1 fruit fly cellular context compared by ENCODE assay signal in genomic region chr3L:5976121-5976906, dm6.
TF ChIP-seq lines count a peak whose summit lies in the region.

No protein-coding gene starts in this region.

TF ChIP-seq in whole organism, embryonic, 481 proteins besides CTCF, POLR2A, EP300 and RAD21 (continued from another document and continues in another):
- TF ChIP-seq tx (GFP tag; optimal IDR thresholded peaks at IDR 0.05; lab: Kevin White, UChicago) (peak; percentile 68), CG1647 (GFP tag; optimal IDR thresholded peaks at IDR 0.05; lab: Kevin White, UChicago) (peak; percentile 93), maf-S (GFP tag; optimal IDR thresholded peaks at IDR 0.05; lab: Kevin White, UChicago) (peak; percentile 86), CG10959 (GFP tag; IDR thresholded peaks at IDR 0.05; lab: Robert Waterston, UW) (peak; percentile 97), shn (GFP tag; optimal IDR thresholded peaks at IDR 0.05; lab: Kevin White, UChicago) (peak; percentile 88), cad (GFP tag; optimal IDR thresholded peaks at IDR 0.05; lab: Kevin White, UChicago) (no peak), CG10209 (GFP tag; optimal IDR thresholded peaks at IDR 0.05; lab: Kevin White, UChicago) (peak; percentile 96), CG14667 (GFP tag; IDR thresholded peaks at IDR 0.05; lab: Robert Waterston, UW) (peak; percentile 96), CG13296 (GFP tag; optimal IDR thresholded peaks at IDR 0.05; lab: Kevin White, UChicago) (peak; percentile 56), pnt (GFP tag; optimal IDR thresholded peaks at IDR 0.05; lab: Kevin White, UChicago) (peak; percentile 96), CG31441 (GFP tag; IDR thresholded peaks at IDR 0.05; lab: Robert Waterston, UW) (peak; percentile 95), zen (tag; optimal IDR thresholded peaks at IDR 0.05; lab: Kevin White, UChicago) (peak; percentile 93), Ravus (GFP tag; IDR thresholded peaks at IDR 0.05; lab: Robert Waterston, UW) (peak; percentile 86), Med (GFP tag; lab: Kevin White, UChicago) (peak; percentile 96), Doc3 (GFP tag; IDR thresholded peaks at IDR 0.05; lab: Robert Waterston, UW; ENCODE audit: partially characterized antibody) (no peak), CG2889 (GFP tag; IDR thresholded peaks at IDR 0.05; lab: Robert Waterston, UW) (peak; percentile 89), slbo (GFP tag; IDR thresholded peaks at IDR 0.05; lab: Robert Waterston, UW) (peak; percentile 88), CG32772 (GFP tag; IDR thresholded peaks at IDR 0.05; lab: Robert Waterston, UW) (peak; percentile 98), Fer2 (tag; optimal IDR thresholded peaks at IDR 0.05; lab: Kevin White, UChicago) (peak; percentile 38), CG10462 (GFP tag; optimal IDR thresholded peaks at IDR 0.05; lab: Kevin White, UChicago) (peak; percentile 87), ro (GFP tag; IDR thresholded peaks at IDR 0.05; lab: Robert Waterston, UW) (peak; percentile 94), CG14710 (tag; optimal IDR thresholded peaks at IDR 0.05; lab: Kevin White, UChicago) (peak; percentile 96), CG8089 (GFP tag; optimal IDR thresholded peaks at IDR 0.05; lab: Kevin White, UChicago) (peak; percentile 92), lmd (GFP tag; IDR thresholded peaks at IDR 0.05; lab: Robert Waterston, UW) (peak; percentile 98), CG10431 (GFP tag; optimal IDR thresholded peaks at IDR 0.05; lab: Kevin White, UChicago) (peak; percentile 76), CG31224 (GFP tag; IDR thresholded peaks at IDR 0.05; lab: Robert Waterston, UW) (peak; percentile 76; the same call in 1 of the 2 replicates), az2 (GFP tag; optimal IDR thresholded peaks at IDR 0.05; lab: Kevin White, UChicago) (peak; percentile 96), CG2712 (tag; optimal IDR thresholded peaks at IDR 0.05; lab: Kevin White, UChicago) (peak; percentile 99), Atf-2 (GFP tag; optimal IDR thresholded peaks at IDR 0.05; lab: Kevin White, UChicago) (peak; percentile 79), Neu2 (GFP tag; optimal IDR thresholded peaks at IDR 0.05; lab: Kevin White, UChicago; ENCODE audit: borderline replicate concordance) (no peak), Dad (GFP tag; optimal IDR thresholded peaks at IDR 0.05; lab: Kevin White, UChicago) (peak; percentile 90), CG12299 (tag; optimal IDR thresholded peaks at IDR 0.05; lab: Kevin White, UChicago) (peak; percentile 84), ems (GFP tag; optimal IDR thresholded peaks at IDR 0.05; lab: Kevin White, UChicago) (peak; percentile 94), Pdp1 (GFP tag; optimal IDR thresholded peaks at IDR 0.05; lab: Kevin White, UChicago) (peak; percentile 85 to 95), CG33213 (GFP tag; optimal IDR thresholded peaks at IDR 0.05; lab: Kevin White, UChicago) (peak; percentile 89), CG11504 (tag; optimal IDR thresholded peaks at IDR 0.05; lab: Kevin White, UChicago) (peak; percentile 96), HmgZ (tag; optimal IDR thresholded peaks at IDR 0.05; lab: Kevin White, UChicago) (peak; percentile 82), CG3838 (GFP tag; optimal IDR thresholded peaks at IDR 0.05; lab: Kevin White, UChicago) (peak; percentile 81), CG10274 (GFP tag; optimal IDR thresholded peaks at IDR 0.05; lab: Kevin White, UChicago) (peak; percentile 63), HLH3B (GFP tag; IDR thresholded peaks at IDR 0.05; lab: Robert Waterston, UW) (peak; percentile 98), Dip2 (GFP tag; IDR thresholded peaks at IDR 0.05; lab: Robert Waterston, UW) (0 out of 2 replicates have a peak, but pooled peaks have one; percentile 23), CG10565 (GFP tag; optimal IDR thresholded peaks at IDR 0.05; lab: Kevin White, UChicago) (peak; percentile 86), CG17359 (tag; optimal IDR thresholded peaks at IDR 0.05; lab: Kevin White, UChicago) (peak; percentile 97), Fer1 (GFP tag; optimal IDR thresholded peaks at IDR 0.05; lab: Kevin White, UChicago) (peak; percentile 78), Dref (GFP tag; IDR thresholded peaks at IDR 0.05; lab: Robert Waterston, UW) (no peak), CG8944 (GFP tag; optimal IDR thresholded peaks at IDR 0.05; lab: Kevin White, UChicago) (peak; percentile 90), CG30431 (GFP tag; optimal IDR thresholded peaks at IDR 0.05; lab: Kevin White, UChicago) (peak; percentile 94), vnd (GFP tag; IDR thresholded peaks at IDR 0.05; lab: Robert Waterston, UW; ENCODE audit: partially characterized antibody) (no peak), CG7745 (tag; optimal IDR thresholded peaks at IDR 0.05; lab: Kevin White, UChicago) (no peak), CG31388 (GFP tag; optimal IDR thresholded peaks at IDR 0.05; lab: Kevin White, UChicago) (peak; percentile 91), CG12104 (GFP tag; optimal IDR thresholded peaks at IDR 0.05; lab: Kevin White, UChicago) (peak; percentile 87), ase (GFP tag; IDR thresholded peaks at IDR 0.05; lab: Robert Waterston, UW) (peak; percentile 96), jigr1 (GFP tag; IDR thresholded peaks at IDR 0.05; lab: Robert Waterston, UW) (peak; percentile 98), CG11085 (GFP tag; IDR thresholded peaks at IDR 0.05; lab: Robert Waterston, UW) (peak; percentile 68), Dll (GFP tag; IDR thresholded peaks at IDR 0.05; lab: Robert Waterston, UW; ENCODE audit: partially characterized antibody) (peak; percentile 42; the same call in 2 of the 4 replicates), CkIIα-i1 (GFP tag; IDR thresholded peaks at IDR 0.05; lab: Robert Waterston, UW) (peak; percentile 86; the same call in 1 of the 2 replicates), sob (GFP tag; IDR thresholded peaks at IDR 0.05; lab: Robert Waterston, UW) (peak; percentile 95), Hr78 (GFP tag; optimal IDR thresholded peaks at IDR 0.05; lab: Kevin White, UChicago) (peak in 1 of 2 experiments; percentile 87), CG7987 (GFP tag; optimal IDR thresholded peaks at IDR 0.05; lab: Kevin White, UChicago) (peak; percentile 73), C15 (GFP tag; IDR thresholded peaks at IDR 0.05; lab: Robert Waterston, UW) (peak; percentile 53; the same call in 1 of the 3 replicates), Ada2b (GFP tag; IDR thresholded peaks at IDR 0.05; lab: Robert Waterston, UW) (peak; percentile 96), CG10267 (tag; optimal IDR thresholded peaks at IDR 0.05; lab: Kevin White, UChicago) (peak; percentile 92), tna (GFP tag; IDR thresholded peaks at IDR 0.05; lab: Robert Waterston, UW; ENCODE audit: partially characterized antibody) (no peak), nerfin-1 (tag; optimal IDR thresholded peaks at IDR 0.05; lab: Kevin White, UChicago) (peak; percentile 86), Mes4 (GFP tag; optimal IDR thresholded peaks at IDR 0.05; lab: Kevin White, UChicago) (peak; percentile 90), CG7271 (tag; optimal IDR thresholded peaks at IDR 0.05; lab: Kevin White, UChicago) (peak; percentile 80), sd (tag; optimal IDR thresholded peaks at IDR 0.05; lab: Kevin White, UChicago) (peak; percentile 77), CG13775 (GFP tag; optimal IDR thresholded peaks at IDR 0.05; lab: Kevin White, UChicago) (peak; percentile 87), CG17912 (GFP tag; optimal IDR thresholded peaks at IDR 0.05; lab: Kevin White, UChicago) (no peak), CG10147 (GFP tag; optimal IDR thresholded peaks at IDR 0.05; lab: Kevin White, UChicago) (peak; percentile 88), otp (GFP tag; IDR thresholded peaks at IDR 0.05; lab: Robert Waterston, UW) (peak; percentile 95), sima (GFP tag; optimal IDR thresholded peaks at IDR 0.05; lab: Kevin White, UChicago) (peak; percentile 77), inv (GFP tag; IDR thresholded peaks at IDR 0.05; lab: Robert Waterston, UW; ENCODE audit: partially characterized antibody) (no peak), chn (GFP tag; optimal IDR thresholded peaks at IDR 0.05; lab: Kevin White, UChicago) (peak; percentile 93), CG1602 (GFP tag; optimal IDR thresholded peaks at IDR 0.05; lab: Kevin White, UChicago) (peak; percentile 96), dan (GFP tag; IDR thresholded peaks at IDR 0.05; lab: Robert Waterston, UW) (peak; percentile 96), Oli (tag; optimal IDR thresholded peaks at IDR 0.05; lab: Kevin White, UChicago) (peak; percentile 96), BEAF-32 (GFP tag; optimal IDR thresholded peaks at IDR 0.05; lab: Kevin White, UChicago) (no peak), CG3847 (GFP tag; IDR thresholded peaks at IDR 0.05; lab: Robert Waterston, UW) (peak; percentile 78), hth (optimal IDR thresholded peaks at IDR 0.05; lab: Kevin White, UChicago) (no peak), Atf6 (GFP tag; IDR thresholded peaks at IDR 0.05; lab: Robert Waterston, UW) (peak; percentile 90), CG1529 (GFP tag; optimal IDR thresholded peaks at IDR 0.05; lab: Kevin White, UChicago) (peak; percentile 94), Xrp1 (GFP tag; IDR thresholded peaks at IDR 0.05; lab: Robert Waterston, UW) (peak; percentile 99), pfk (GFP tag; optimal IDR thresholded peaks at IDR 0.05; lab: Kevin White, UChicago) (peak; percentile 94), CG7357 (GFP tag; IDR thresholded peaks at IDR 0.05; lab: Robert Waterston, UW) (peak; percentile 92), ERR (GFP tag; optimal IDR thresholded peaks at IDR 0.05; lab: Kevin White, UChicago) (peak; percentile 71), ab (GFP tag; optimal IDR thresholded peaks at IDR 0.05; lab: Kevin White, UChicago) (peak; percentile 63), ind (GFP tag; optimal IDR thresholded peaks at IDR 0.05; lab: Kevin White, UChicago) (peak; percentile 92), CG14050 (GFP tag; IDR thresholded peaks at IDR 0.05; lab: Robert Waterston, UW) (peak; percentile 91), CG15011 (GFP tag; optimal IDR thresholded peaks at IDR 0.05; lab: Kevin White, UChicago) (peak; percentile 79), Usf (GFP tag; optimal IDR thresholded peaks at IDR 0.05; lab: Kevin White, UChicago) (peak; percentile 61), CG6791 (GFP tag; IDR thresholded peaks at IDR 0.05; lab: Robert Waterston, UW; ENCODE audit: partially characterized antibody) (peak; percentile 64; the same call in 2 of the 3 replicates), Poxn (GFP tag; IDR thresholded peaks at IDR 0.05; lab: Robert Waterston, UW) (no peak), peb (GFP tag; IDR thresholded peaks at IDR 0.05; lab: Robert Waterston, UW) (peak; percentile 97), Hr39 (optimal IDR thresholded peaks at IDR 0.05; lab: Kevin White, UChicago) (no peak), yki (optimal IDR thresholded peaks at IDR 0.05; lab: Kevin White, UChicago) (peak; percentile 79), crp (GFP tag; optimal IDR thresholded peaks at IDR 0.05; lab: Kevin White, UChicago) (peak in 1 of 2 experiments; percentile 53), bigmax (GFP tag; optimal IDR thresholded peaks at IDR 0.05; lab: Kevin White, UChicago) (no peak), Lhr (GFP tag; optimal IDR thresholded peaks at IDR 0.05; lab: Kevin White, UChicago) (peak; percentile 87), run (tag; optimal IDR thresholded peaks at IDR 0.05; lab: Kevin White, UChicago) (peak; percentile 89), phol (tag; optimal IDR thresholded peaks at IDR 0.05; lab: Kevin White, UChicago) (peak; percentile 97), tap (tag; optimal IDR thresholded peaks at IDR 0.05; lab: Kevin White, UChicago) (peak; percentile 90), CG9817 (tag; optimal IDR thresholded peaks at IDR 0.05; lab: Kevin White, UChicago) (peak; percentile 74), Sin3A (optimal IDR thresholded peaks at IDR 0.05; lab: Kevin White, UChicago) (no peak), zfh2 (GFP tag; optimal IDR thresholded peaks at IDR 0.05; lab: Kevin White, UChicago) (peak; percentile 15), MBD-R2 (GFP tag; IDR thresholded peaks at IDR 0.05; lab: Robert Waterston, UW) (peak; percentile 55; the same call in 1 of the 2 replicates), CG5180 (GFP tag; optimal IDR thresholded peaks at IDR 0.05; lab: Kevin White, UChicago) (peak; percentile 84), sqz (GFP tag; optimal IDR thresholded peaks at IDR 0.05; lab: Kevin White, UChicago) (peak; percentile 86), CG12942 (GFP tag; optimal IDR thresholded peaks at IDR 0.05; lab: Kevin White, UChicago) (peak; percentile 90), kni (GFP tag; optimal IDR thresholded peaks at IDR 0.05; lab: Kevin White, UChicago) (peak; percentile 97), ato (GFP tag; IDR thresholded peaks at IDR 0.05; lab: Robert Waterston, UW; ENCODE audit: partially characterized antibody) (no peak), CG15269 (tag; optimal IDR thresholded peaks at IDR 0.05; lab: Kevin White, UChicago) (peak; percentile 90), z (GFP tag; IDR thresholded peaks at IDR 0.05; lab: Robert Waterston, UW) (peak; percentile 97), E2f1 (GFP tag; IDR thresholded peaks at IDR 0.05; lab: Robert Waterston, UW) (peak; percentile 96), p53 (GFP tag; optimal IDR thresholded peaks at IDR 0.05; lab: Kevin White, UChicago) (peak; percentile 78), Hand (GFP tag; optimal IDR thresholded peaks at IDR 0.05; lab: Kevin White, UChicago) (peak; percentile 62), sim (GFP tag; IDR thresholded peaks at IDR 0.05; lab: Robert Waterston, UW) (peak; percentile 95), Bgb (GFP tag; IDR thresholded peaks at IDR 0.05; lab: Robert Waterston, UW; ENCODE audit: partially characterized antibody) (no peak; the same call in 1 of the 2 replicates), CG10543 (GFP tag; optimal IDR thresholded peaks at IDR 0.05; lab: Kevin White, UChicago) (peak; percentile 9), B-H2 (GFP tag; optimal IDR thresholded peaks at IDR 0.05; lab: Kevin White, UChicago) (no peak), CG10654 (GFP tag; optimal IDR thresholded peaks at IDR 0.05; lab: Kevin White, UChicago) (peak; percentile 95), gce (GFP tag; IDR thresholded peaks at IDR 0.05; lab: Robert Waterston, UW) (peak; percentile 93), CG34376 (GFP tag; optimal IDR thresholded peaks at IDR 0.05; lab: Kevin White, UChicago) (no peak), h (optimal IDR thresholded peaks at IDR 0.05; lab: Kevin White, UChicago) (no peak), dimm (GFP tag; IDR thresholded peaks at IDR 0.05; lab: Robert Waterston, UW) (peak; percentile 95), lola (GFP tag; optimal IDR thresholded peaks at IDR 0.05; lab: Kevin White, UChicago) (peak in 1 of 3 experiments; percentile 94), kah (GFP tag; optimal IDR thresholded peaks at IDR 0.05; lab: Kevin White, UChicago) (peak; percentile 70), CG14014 (GFP tag; IDR thresholded peaks at IDR 0.05; lab: Robert Waterston, UW) (peak; percentile 85), chinmo (GFP tag; IDR thresholded peaks at IDR 0.05; lab: Robert Waterston, UW; ENCODE audit: partially characterized antibody) (peak; percentile 87; the same call in 2 of the 4 replicates), Adf1 (GFP tag; IDR thresholded peaks at IDR 0.05; lab: Robert Waterston, UW) (peak; percentile 30; the same call in 1 of the 2 replicates)
